Fruit fly (Drosophila melanogaster): Measurements from ENCODE around the gene CG12003.

CG12003 gene

dm6 chr3L:1533699-1534431 lies 31.3 kb upstream of the CG12003 start, which contains the start of gene Iml1 (continued):
- TF ChIP-seq CG11456 (GFP tag; IDR thresholded peaks at IDR 0.05) (peak; percentile 72), chinmo (GFP tag; IDR thresholded peaks at IDR 0.05; ENCODE audit: partially characterized antibody) (no peak), sens (GFP tag) (no peak), crp (GFP tag; optimal IDR thresholded peaks at IDR 0.05) (no peak), dpn (GFP tag; optimal IDR thresholded peaks at IDR 0.05) (no peak), CG4617 (GFP tag; optimal IDR thresholded peaks at IDR 0.05; ENCODE audit: borderline replicate concordance) (peak; percentile 44), lbe (GFP tag; optimal IDR thresholded peaks at IDR 0.05) (no peak), CG32532 (GFP tag; IDR thresholded peaks at IDR 0.05) (peak; percentile 71), CG12299 (tag; optimal IDR thresholded peaks at IDR 0.05) (peak; percentile 30), Awh (GFP tag; IDR thresholded peaks at IDR 0.05) (no peak), CG31224 (GFP tag; IDR thresholded peaks at IDR 0.05) (0 out of 2 replicates have a peak, but pooled peaks have one; percentile 23), hkb (optimal IDR thresholded peaks at IDR 0.05) (no peak), hkb (GFP tag; IDR thresholded peaks at IDR 0.05) (peak; percentile 33; the same call in 1 of the 2 replicates), klu (GFP tag; IDR thresholded peaks at IDR 0.05) (peak; percentile 27), CG18262 (tag; optimal IDR thresholded peaks at IDR 0.05) (no peak), mld (GFP tag; IDR thresholded peaks at IDR 0.05; ENCODE audit: partially characterized antibody) (no peak), CG30403 (GFP tag; optimal IDR thresholded peaks at IDR 0.05) (no peak), CG11696 (GFP tag; IDR thresholded peaks at IDR 0.05) (no peak), ttk (GFP tag; IDR thresholded peaks at IDR 0.05) (0 out of 2 replicates have a peak, but pooled peaks have one; percentile 23), ro (GFP tag; IDR thresholded peaks at IDR 0.05) (no peak), Dp (GFP tag; optimal IDR thresholded peaks at IDR 0.05) (no peak), CG14014 (GFP tag; IDR thresholded peaks at IDR 0.05) (peak; percentile 39; the same call in 1 of the 2 replicates), CG12236 (GFP tag; optimal IDR thresholded peaks at IDR 0.05) (no peak), CG7987 (GFP tag; optimal IDR thresholded peaks at IDR 0.05) (no peak), crol (GFP tag; IDR thresholded peaks at IDR 0.05) (no peak), CG8089 (GFP tag; optimal IDR thresholded peaks at IDR 0.05) (no peak), NC2α (GFP tag; optimal IDR thresholded peaks at IDR 0.05) (no peak), croc (GFP tag; conservative IDR thresholded peaks at IDR 0.05) (no peak), CG11560 (tag; IDR thresholded peaks at IDR 0.05) (peak; percentile 21; the same call in 1 of the 3 replicates), CG8478 (optimal IDR thresholded peaks at IDR 0.05) (no peak), Dll (GFP tag; IDR thresholded peaks at IDR 0.05; ENCODE audit: partially characterized antibody) (no peak), Hand (GFP tag; optimal IDR thresholded peaks at IDR 0.05) (no peak), bigmax (GFP tag; optimal IDR thresholded peaks at IDR 0.05) (no peak), CG8290 (GFP tag; optimal IDR thresholded peaks at IDR 0.05) (no peak), CG8290 (tag; optimal IDR thresholded peaks at IDR 0.05) (no peak), gro (GFP tag; optimal IDR thresholded peaks at IDR 0.05) (no peak), aop (GFP tag; IDR thresholded peaks at IDR 0.05) (no peak), hb (GFP tag; IDR thresholded peaks at IDR 0.05; ENCODE audit: partially characterized antibody) (no peak), ci (GFP tag; IDR thresholded peaks at IDR 0.05) (no peak), grn (GFP tag; optimal IDR thresholded peaks at IDR 0.05) (no peak), CG10959 (GFP tag; IDR thresholded peaks at IDR 0.05) (no peak), danr (GFP tag; IDR thresholded peaks at IDR 0.05) (no peak), D19B (GFP tag; optimal IDR thresholded peaks at IDR 0.05) (no peak), CG10979 (tag; optimal IDR thresholded peaks at IDR 0.05) (peak; percentile 24), Xbp1 (GFP tag; optimal IDR thresholded peaks at IDR 0.05) (peak; percentile 43), gsb-n (tag; optimal IDR thresholded peaks at IDR 0.05) (no peak), Taf1 (GFP tag; IDR thresholded peaks at IDR 0.05) (0 out of 2 replicates have a peak, but pooled peaks have one; percentile 17), zfh2 (GFP tag; optimal IDR thresholded peaks at IDR 0.05) (peak; percentile 56), CG5953 (GFP tag; IDR thresholded peaks at IDR 0.05) (no peak), ham (GFP tag; IDR thresholded peaks at IDR 0.05) (no peak), sqz (GFP tag; optimal IDR thresholded peaks at IDR 0.05) (no peak), otp (GFP tag; IDR thresholded peaks at IDR 0.05) (no peak)

Measured in whole organism, embryonic.